Worm (Caenorhabditis elegans) whole organism, dauer: ENCODE data around the gene alh-1.

Experiments used
- unc-62 ChIP-seq: sonication (generic microtip); optimal IDR thresholded peaks from 2 replicates; lab custom pipeline; 2017; ENCODE audit warnings: missing biosample characterization, missing genetic modification reagents, missing genetic modification characterization

Gene alh-1

DNA sequence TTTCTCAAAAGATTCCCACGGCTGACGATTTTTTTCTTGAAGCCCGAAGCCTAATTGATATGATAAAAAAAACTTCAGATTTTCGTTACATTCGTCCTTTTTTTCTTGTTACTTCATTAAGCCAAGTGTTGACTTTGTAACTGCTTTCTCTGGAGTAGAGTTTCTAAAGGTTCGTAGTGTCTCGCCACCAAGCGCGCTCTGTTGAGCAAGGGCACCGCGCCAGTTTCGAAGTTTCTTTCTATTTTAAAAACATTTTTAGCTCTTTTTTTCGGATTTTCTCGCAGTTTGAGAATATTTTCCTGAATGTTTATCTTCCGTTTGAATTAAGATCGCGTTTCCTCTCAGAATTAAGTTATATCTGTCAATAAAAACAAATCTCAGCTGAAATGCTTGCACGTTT, 995 bp upstream of the alh-1 start:
- no peak for TF ChIP-seq unc-62 (GFP tag; lab: Kevin White, UChicago)

DNA sequence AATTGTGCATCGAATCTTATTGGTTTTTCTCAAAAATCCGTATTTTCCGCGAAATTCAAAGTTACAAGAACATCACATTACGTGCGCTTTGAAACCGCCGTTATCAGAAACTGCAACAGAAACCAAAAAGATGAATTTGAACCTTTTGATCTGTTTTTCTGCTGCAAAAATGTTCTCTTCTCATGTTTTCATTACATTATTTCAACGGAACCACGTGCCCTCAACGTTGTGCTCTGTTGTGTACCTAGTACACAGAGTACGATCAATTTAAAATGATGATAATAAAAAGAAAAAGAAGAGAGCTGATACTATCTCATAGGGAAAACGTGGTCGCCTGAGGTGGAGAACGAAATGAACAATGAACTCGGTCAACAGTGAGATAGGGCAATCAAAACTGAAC, 498 bp downstream of the alh-1 start:
- no peak for TF ChIP-seq unc-62 (GFP tag; lab: Kevin White, UChicago)

DNA sequence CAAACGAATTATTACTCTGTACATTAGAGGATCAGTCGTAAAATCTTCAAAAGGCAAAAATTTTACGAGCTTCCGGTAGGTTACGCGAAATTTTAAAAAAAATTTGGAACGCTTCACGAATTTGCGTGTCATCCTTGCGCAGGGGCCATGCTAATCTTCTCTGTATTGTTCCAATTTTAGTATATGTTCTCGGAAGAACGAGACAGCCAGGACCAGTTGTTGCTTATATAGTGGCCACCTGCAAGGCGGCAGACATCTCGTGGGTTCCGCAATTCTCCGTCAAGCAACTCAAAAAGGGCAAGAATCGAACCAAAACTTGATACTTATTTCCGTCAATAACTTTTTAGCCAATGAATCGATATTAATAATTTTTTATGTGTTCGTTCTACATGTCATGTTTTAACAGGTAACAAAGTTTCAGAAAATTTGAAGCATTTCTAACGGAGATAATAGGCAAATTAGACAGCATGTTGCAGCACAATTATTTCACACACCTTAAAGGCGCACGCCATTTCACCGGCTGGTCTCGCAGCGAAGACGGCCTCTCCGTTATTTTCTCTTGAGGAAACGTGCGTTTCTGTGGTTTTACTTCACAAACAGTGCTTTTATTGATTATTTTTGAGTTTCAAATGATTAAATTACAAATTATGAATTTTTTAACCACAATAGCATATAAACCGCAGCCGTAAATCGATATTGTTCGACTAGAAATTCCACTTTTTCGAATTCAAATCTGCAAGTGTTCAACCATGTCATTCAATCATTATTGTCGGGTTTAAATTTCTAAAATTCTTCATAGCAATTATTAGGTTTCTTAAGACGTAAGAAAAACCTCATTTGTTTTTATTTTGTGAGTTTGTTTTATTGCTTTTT, 3.4 kb downstream of the alh-1 start:
- no peak for TF ChIP-seq unc-62 (GFP tag; lab: Kevin White, UChicago)

DNA sequence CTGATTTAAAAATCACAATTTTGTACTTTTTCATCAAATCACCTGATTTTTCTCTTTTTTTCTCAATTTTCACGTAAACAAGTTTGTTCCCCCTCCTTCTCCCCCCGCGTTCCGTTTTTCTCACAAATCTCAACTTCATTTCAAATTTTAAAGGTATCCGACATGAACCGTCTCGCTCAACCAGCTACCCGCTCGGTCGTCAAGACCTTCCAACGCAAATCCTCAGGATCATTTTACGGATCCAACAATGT, 3.9 kb downstream of the alh-1 start, which contains the start of gene cox-6A:
Gene cox-6A, plus strand, starts transcription at position 152 of the 251 bp plus-strand sequence.
- no peak for TF ChIP-seq unc-62 (GFP tag; lab: Kevin White, UChicago)

DNA sequence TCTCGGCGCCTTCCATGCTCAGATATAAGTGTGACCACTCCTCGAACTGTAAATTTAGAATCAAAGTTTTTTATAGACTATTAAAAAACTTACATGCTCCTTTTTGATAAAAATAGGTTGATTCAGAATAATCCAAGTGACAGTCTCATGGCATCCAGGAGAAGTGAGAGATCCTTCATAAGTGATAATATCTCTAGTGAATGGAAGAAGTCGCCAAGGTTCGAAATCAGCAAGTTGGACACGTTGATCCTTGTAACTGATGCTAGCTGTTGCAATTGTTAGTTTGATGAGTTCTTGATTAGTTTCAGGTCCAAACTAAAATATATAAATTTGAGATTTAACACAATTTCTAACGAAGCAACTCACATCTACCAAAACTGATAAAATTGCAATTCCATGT, 5.7 kb downstream of the alh-1 start:
- no peak for TF ChIP-seq unc-62 (GFP tag; lab: Kevin White, UChicago)

DNA sequence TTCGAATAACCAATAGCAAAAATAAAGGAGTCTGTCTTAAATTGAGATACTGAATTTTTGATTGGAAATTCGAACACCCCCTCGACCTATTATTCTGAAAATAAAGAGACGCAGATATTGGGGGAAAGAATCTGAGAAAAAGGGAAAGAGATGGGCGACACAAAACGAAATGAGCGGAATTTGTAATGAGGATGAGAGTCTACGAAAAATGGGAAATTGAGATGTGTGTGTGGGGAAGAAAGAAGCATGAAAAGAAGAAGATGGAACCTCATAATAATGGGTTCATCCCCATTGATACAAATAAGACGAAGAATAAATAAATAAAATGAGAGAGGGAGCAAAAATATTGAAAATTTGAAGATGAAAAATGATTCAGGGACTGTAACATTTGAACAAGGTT, 8.0 kb downstream of the alh-1 start, which contains the start of gene cah-1:
Gene cah-1, minus strand, starts transcription at position 101 of the 400 bp plus-strand sequence.
- TF ChIP-seq unc-62 (GFP tag; lab: Kevin White, UChicago): no peak

DNA sequence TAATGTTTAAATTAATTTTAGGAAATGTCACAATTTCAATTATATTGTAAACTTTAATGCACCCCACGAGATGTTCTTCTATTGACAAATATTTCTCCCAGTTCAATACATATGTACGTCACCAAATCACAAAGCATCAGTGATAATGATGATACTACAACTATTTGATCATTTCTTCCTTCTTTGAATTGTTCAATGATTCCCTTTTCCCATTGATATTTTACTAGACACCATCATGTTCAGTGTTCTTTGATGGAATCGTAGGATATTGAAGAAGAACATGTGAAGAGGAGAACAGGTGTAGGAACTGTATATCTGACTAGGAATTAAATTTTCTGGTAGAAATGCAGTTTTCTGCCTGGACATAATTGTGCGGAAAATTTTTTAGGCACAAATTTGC, 11.9 kb downstream of the alh-1 start:
- TF ChIP-seq unc-62 (GFP tag; lab: Kevin White, UChicago): no peak

DNA sequence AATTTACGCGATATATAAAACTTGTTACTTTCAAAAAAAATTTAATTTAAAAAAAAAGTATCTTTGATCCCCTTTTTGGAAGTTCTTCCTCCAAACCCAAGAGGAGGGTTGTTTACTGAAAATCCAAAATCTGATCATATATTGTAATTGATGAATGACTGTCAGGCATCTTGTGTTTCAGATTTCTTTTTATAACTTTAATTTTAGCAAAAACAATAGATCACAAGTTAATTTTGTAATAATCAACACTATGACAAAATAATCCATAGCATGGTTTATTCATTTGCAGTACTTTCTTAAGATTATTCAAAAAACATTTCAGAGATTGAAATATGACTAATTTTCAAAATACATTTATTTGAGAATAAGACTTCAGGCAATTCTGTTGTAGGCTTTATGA, 14.8 kb downstream of the alh-1 start:
- TF ChIP-seq unc-62 (GFP tag; lab: Kevin White, UChicago): no peak

DNA sequence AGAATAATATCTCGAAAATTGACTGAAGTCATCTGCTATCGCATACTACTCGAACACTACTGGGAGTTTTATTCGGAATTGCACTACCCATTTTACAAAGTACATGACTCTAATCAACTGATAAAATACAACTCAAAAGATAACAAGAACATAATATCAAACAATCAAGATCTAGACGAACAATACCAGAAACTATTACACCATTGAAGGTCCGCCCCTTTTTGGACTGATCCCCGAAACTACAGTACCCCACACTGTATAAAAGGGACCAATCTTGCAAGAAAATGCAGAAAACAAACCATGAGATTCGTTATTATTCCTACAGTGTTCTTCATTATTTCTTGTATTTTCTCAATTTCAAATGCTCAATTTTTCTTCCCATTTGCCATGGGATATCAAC, 16.9 kb downstream of the alh-1 start, which contains the start of gene F54D8.10:
Gene F54D8.10, plus strand, starts transcription at position 301 of the 400 bp plus-strand sequence.
- no peak for TF ChIP-seq unc-62 (GFP tag; lab: Kevin White, UChicago)

DNA sequence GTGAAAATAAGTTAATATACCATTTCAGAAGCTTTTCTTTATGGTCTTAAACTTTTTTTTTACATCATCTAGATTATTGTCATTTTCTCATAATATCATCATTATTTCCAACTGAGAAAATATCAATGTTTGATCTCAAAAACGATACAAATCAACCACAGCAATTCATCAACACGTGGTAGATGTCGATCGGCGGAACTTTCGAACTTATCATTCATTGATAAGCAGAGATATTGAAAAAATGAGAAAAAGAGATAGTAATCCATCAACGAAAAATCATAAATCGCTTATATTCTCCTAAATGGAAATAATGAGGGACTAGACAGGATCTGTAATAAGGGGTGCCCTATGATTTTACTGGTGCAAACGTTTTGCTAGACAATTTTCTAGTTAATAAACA, 19.2 kb downstream of the alh-1 start:
- TF ChIP-seq unc-62 (GFP tag; lab: Kevin White, UChicago): no peak

DNA sequence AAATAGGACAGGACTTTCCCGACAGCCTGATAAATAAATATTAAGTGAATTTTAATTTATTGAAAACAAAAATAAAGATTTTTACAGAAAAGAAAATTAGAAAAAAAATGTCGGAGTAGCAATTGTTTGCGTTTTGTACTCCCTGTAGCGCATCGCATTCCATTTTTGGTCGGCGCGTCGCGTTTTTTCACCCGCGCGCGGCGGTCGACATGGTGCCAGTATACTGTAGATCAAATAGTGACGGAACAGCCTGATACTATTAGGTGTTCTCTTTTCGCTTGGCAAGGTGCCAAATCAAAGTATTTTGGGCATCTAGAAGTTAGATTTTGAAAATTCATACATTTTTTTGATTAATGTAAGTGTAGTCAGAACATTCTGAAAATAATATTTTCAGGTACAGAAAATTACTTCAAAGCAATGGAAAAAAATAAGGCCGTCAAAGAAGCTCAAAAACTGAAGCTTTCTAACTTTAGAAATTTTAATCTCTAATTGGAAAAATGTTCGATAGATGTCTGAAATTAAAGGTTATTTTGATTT, 21.2 kb downstream of the alh-1 start:
- TF ChIP-seq unc-62 (GFP tag; lab: Kevin White, UChicago): no peak

DNA sequence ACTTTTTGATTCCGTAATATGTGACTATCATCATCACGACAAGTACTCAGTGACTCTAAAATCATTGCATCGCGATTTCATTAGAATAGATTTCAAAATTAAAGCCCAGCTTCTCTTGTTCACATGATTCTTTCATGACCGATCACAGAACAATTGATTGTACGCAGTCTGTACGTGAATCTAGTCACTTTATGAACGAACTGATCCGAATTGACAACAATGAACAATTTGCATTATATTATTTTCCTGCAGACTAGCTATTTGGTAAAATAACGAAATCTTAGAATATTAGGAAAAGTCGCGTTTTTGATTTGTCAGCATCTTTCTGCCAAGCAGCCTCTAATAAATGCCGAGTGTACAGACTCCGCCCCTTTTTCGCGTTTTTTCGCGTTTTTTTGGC, 21.9 kb downstream of the alh-1 start:
- no peak for TF ChIP-seq unc-62 (GFP tag; lab: Kevin White, UChicago)

DNA sequence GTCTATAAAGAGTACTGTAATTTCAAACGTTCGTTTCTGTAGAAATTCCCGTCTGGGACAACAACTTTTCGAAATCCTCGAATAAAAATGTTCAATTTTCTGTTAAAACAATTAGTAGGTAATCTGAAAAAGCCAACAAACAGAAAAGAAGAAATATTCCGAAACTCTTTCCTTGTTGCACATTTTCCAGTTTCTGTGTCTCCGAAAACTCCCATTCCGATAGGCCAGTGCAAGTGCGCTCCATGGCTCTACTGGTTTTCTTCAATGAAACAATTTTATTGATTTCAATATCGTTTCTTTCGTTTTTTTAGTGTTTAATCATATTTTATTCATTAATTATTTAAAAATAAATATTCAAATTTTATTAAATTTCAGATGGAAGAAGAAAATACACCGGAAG, 25.1 kb downstream of the alh-1 start, which contains the start of gene F54D8.6:
Gene F54D8.6, plus strand, starts transcription at position 370 of the 400 bp plus-strand sequence.
- TF ChIP-seq unc-62 (GFP tag; lab: Kevin White, UChicago): no peak

DNA sequence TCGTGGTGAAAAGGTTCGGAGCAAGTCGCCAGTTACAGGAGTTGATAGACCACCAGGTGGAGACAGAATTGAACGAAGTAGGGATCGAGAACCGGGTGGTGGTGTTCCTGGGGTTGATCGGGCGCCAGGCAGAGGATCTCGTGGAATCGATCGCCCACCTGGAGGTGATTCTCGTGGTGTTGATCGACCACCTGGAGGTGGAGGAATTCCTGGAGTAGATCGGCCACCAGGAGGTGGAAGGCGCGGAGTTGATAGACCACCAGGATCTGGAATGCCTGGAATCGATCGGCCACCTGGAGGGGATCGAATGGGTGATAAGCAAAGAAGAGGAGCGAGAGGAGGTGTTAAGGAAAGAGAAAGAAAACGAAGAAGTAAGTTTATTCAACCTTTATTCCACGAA, 27.9 kb downstream of the alh-1 start:
- TF ChIP-seq unc-62 (GFP tag; lab: Kevin White, UChicago): no peak

DNA sequence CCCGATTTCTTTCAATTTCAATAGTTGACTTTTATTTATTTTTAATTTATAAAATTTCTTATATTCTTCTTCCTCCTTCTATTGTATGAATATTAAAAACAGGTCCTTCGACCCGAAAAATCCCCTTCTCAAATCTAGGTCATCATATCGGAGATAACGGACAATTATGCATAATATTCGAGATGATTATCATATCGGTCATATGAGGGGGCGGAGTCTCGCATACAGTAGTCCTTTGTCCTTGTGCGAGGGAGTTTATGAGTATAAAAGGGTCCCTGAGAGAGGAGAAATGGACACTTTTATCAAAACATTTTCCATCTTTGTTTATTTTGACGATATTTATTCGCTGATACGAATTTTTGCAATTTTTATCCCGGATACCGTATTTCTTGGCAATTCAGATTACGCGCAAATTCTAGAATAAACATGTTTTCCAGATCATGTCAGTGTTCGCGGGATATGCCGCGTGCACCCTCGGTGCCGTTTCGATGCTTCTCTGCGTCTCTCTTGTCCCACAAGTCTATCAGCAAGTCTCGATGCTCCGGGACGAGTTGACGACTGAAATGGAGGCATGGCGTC, 29.4 kb downstream of the alh-1 start, which contains the start of gene dpy-17:
Gene dpy-17, plus strand, starts transcription at position 438 of the 579 bp plus-strand sequence.
- no peak for TF ChIP-seq unc-62 (GFP tag; lab: Kevin White, UChicago)

DNA sequence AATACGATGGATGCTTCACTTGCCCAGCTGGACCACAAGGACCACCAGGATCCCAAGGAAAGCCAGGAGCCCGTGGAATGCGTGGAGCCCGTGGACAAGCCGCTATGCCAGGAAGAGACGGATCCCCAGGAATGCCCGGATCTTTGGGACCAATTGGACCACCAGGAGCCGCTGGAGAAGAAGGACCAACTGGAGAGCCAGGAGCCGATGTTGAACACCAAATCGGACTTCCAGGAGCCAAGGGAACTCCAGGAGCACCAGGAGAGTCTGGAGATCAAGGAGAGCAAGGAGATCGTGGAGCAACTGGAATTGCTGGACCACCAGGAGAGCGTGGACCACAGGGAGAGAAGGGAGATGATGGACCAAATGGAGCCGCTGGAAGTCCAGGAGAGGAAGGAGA, 30.4 kb downstream of the alh-1 start:
- TF ChIP-seq unc-62 (GFP tag; lab: Kevin White, UChicago): no peak
